Fruit fly (Drosophila melanogaster): Measurements from ENCODE around the gene CG4281.
A peak's percentile ranks its signal among the peaks of the same experiment; 100 is the strongest.

The CG4281 gene

dm6 chrX:2076412-2077357 is 11.7 kb upstream of the CG4281 start, which contains the start of gene CG4025 (continued):
- TF ChIP-seq lola (GFP tag; optimal IDR thresholded peaks at IDR 0.05) (no peak), Fer2 (tag; optimal IDR thresholded peaks at IDR 0.05) (no peak), CoRest (tag; optimal IDR thresholded peaks at IDR 0.05) (no peak), crol (GFP tag; IDR thresholded peaks at IDR 0.05) (0 out of 2 replicates have a peak, but pooled peaks have one; percentile 19), GATAe (GFP tag; conservative IDR thresholded peaks at IDR 0.05) (no peak), H15 (GFP tag; IDR thresholded peaks at IDR 0.05) (no peak), CG2678 (tag; optimal IDR thresholded peaks at IDR 0.05) (no peak), dmrt99B (tag; optimal IDR thresholded peaks at IDR 0.05) (no peak), row (GFP tag; IDR thresholded peaks at IDR 0.05) (peak; percentile 20; the same call in 1 of the 3 replicates), fu2 (GFP tag; optimal IDR thresholded peaks at IDR 0.05) (no peak), gce (GFP tag; IDR thresholded peaks at IDR 0.05) (no peak), CG8359 (GFP tag; optimal IDR thresholded peaks at IDR 0.05; ENCODE audit: borderline replicate concordance) (no peak), CG9437 (GFP tag; optimal IDR thresholded peaks at IDR 0.05) (no peak), E2f2 (GFP tag; IDR thresholded peaks at IDR 0.05) (peak; percentile 83), MESR4 (GFP tag; optimal IDR thresholded peaks at IDR 0.05) (peak; percentile 51), dati (GFP tag; IDR thresholded peaks at IDR 0.05) (no peak), gcm (GFP tag; optimal IDR thresholded peaks at IDR 0.05) (no peak), Trl (optimal IDR thresholded peaks at IDR 0.05) (no peak), Trl (GFP tag; optimal IDR thresholded peaks at IDR 0.05) (no peak), Drgx (GFP tag; IDR thresholded peaks at IDR 0.05) (no peak), CG17802 (tag; optimal IDR thresholded peaks at IDR 0.05) (no peak), CG7928 (GFP tag; optimal IDR thresholded peaks at IDR 0.05) (no peak), CG32767 (GFP tag; IDR thresholded peaks at IDR 0.05) (no peak), CG15696 (tag; optimal IDR thresholded peaks at IDR 0.05) (no peak), CG1024 (GFP tag; IDR thresholded peaks at IDR 0.05) (no peak), fru (optimal IDR thresholded peaks at IDR 0.05) (no peak), CG34376 (GFP tag; optimal IDR thresholded peaks at IDR 0.05) (peak; percentile 15), Deaf1 (tag; optimal IDR thresholded peaks at IDR 0.05) (no peak), sug (tag; optimal IDR thresholded peaks at IDR 0.05) (peak; percentile 11), ac (GFP tag; optimal IDR thresholded peaks at IDR 0.05) (no peak), Ets65A (GFP tag) (no peak), bcd (GFP tag; optimal IDR thresholded peaks at IDR 0.05) (no peak), CG5953 (GFP tag; IDR thresholded peaks at IDR 0.05) (no peak), CG15011 (GFP tag; optimal IDR thresholded peaks at IDR 0.05) (no peak), Xrp1 (GFP tag; IDR thresholded peaks at IDR 0.05) (no peak), Aef1 (GFP tag; IDR thresholded peaks at IDR 0.05) (no peak), CG3726 (GFP tag; IDR thresholded peaks at IDR 0.05) (no peak), CG10431 (GFP tag; optimal IDR thresholded peaks at IDR 0.05) (no peak), CG4820 (GFP tag; optimal IDR thresholded peaks at IDR 0.05) (no peak), Sry-β (GFP tag; optimal IDR thresholded peaks at IDR 0.05) (peak; percentile 90), Vsx1 (GFP tag; optimal IDR thresholded peaks at IDR 0.05) (no peak), Hr39 (optimal IDR thresholded peaks at IDR 0.05) (no peak), Abd-B (GFP tag; optimal IDR thresholded peaks at IDR 0.05) (no peak), z (GFP tag; IDR thresholded peaks at IDR 0.05) (no peak), MBD-R2 (GFP tag; IDR thresholded peaks at IDR 0.05) (0 out of 2 replicates have a peak, but pooled peaks have one; percentile 24), lab (GFP tag; optimal IDR thresholded peaks at IDR 0.05) (no peak), Awh (GFP tag; IDR thresholded peaks at IDR 0.05) (no peak), Ets97D (GFP tag; optimal IDR thresholded peaks at IDR 0.05) (no peak), Dp (GFP tag; optimal IDR thresholded peaks at IDR 0.05) (peak; percentile 74), Nf-YB (GFP tag; optimal IDR thresholded peaks at IDR 0.05) (peak; percentile 72)
